Fruit fly (Drosophila melanogaster) whole organism, embryonic: ENCODE measurements around the gene Tlk.

ENCODE experiments used
- Antp ChIP-seq: fragments of 200-800 bp; sonication (Bioruptor generic); optimal IDR thresholded peaks from 3 replicates; lab custom pipeline; 2016; ENCODE audit warnings: missing biosample characterization, missing genetic modification characterization
- CG10147 ChIP-seq: fragments of 200-800 bp; sonication (Bioruptor generic); optimal IDR thresholded peaks from 2 replicates; lab custom pipeline; 2019; ENCODE audit warnings: missing biosample characterization, mild to moderate bottlenecking, missing genetic modification characterization, moderate library complexity
- CG10979 ChIP-seq: fragments of 200-800 bp; sonication (Bioruptor generic); optimal IDR thresholded peaks from 2 replicates; lab custom pipeline; 2018; ENCODE audit warnings: missing biosample characterization, mild to moderate bottlenecking, missing genetic modification characterization, moderate library complexity
- CG12744 ChIP-seq: fragments of 200-800 bp; sonication (Bioruptor generic); optimal IDR thresholded peaks from 2 replicates; lab custom pipeline; 2016; ENCODE audit warnings: missing biosample characterization, missing genetic modification characterization
- CG14710 ChIP-seq: fragments of 200-800 bp; sonication (Bioruptor generic); optimal IDR thresholded peaks from 3 replicates; lab custom pipeline; 2019; ENCODE audit warnings: missing biosample characterization, mild to moderate bottlenecking, missing genetic modification characterization, moderate library complexity
- CG16779 ChIP-seq: fragments of 200-800 bp; sonication (Bioruptor generic); IDR thresholded peaks from 2 replicates; pipeline ENCODE4 v1.3.6; 2022; ENCODE audit warnings: missing biosample characterization, missing genetic modification characterization
- CG18262 ChIP-seq: fragments of 200-800 bp; optimal IDR thresholded peaks from 3 replicates; lab custom pipeline; 2019; ENCODE audit warnings: missing biosample characterization, mild to moderate bottlenecking, missing genetic modification characterization, moderate library complexity
- CG18619 ChIP-seq: fragments of 200-800 bp; sonication (Bioruptor generic); optimal IDR thresholded peaks from 3 replicates; lab custom pipeline; 2017; ENCODE audit warnings: missing biosample characterization, mild to moderate bottlenecking, missing genetic modification characterization
- CG3163 ChIP-seq: fragments of 200-800 bp; sonication (Bioruptor generic); optimal IDR thresholded peaks from 3 replicates; lab custom pipeline; 2016; ENCODE audit warnings: missing biosample characterization, missing genetic modification characterization
- CG3995 ChIP-seq: fragments of 200-800 bp; sonication (Bioruptor generic); optimal IDR thresholded peaks from 3 replicates; lab custom pipeline; 2016; ENCODE audit warnings: missing biosample characterization, missing genetic modification characterization
- CG4854 ChIP-seq: fragments of 200-800 bp; sonication (Bioruptor generic); optimal IDR thresholded peaks from 2 replicates; lab custom pipeline; 2016; ENCODE audit warnings: missing biosample characterization, missing genetic modification characterization, inconsistent platforms
- CG6272 ChIP-seq: fragments of 200-800 bp; sonication (Bioruptor generic); IDR thresholded peaks from 2 replicates; pipeline ENCODE4 v1.3.6; 2022; ENCODE audit warnings: missing biosample characterization, missing genetic modification characterization
- CG7556 ChIP-seq: fragments of 200-800 bp; sonication (Bioruptor generic); optimal IDR thresholded peaks from 2 replicates; lab custom pipeline; 2017; ENCODE audit warnings: missing biosample characterization, mild to moderate bottlenecking, missing genetic modification characterization
- CG8089 ChIP-seq: fragments of 200-800 bp; sonication (Bioruptor generic); optimal IDR thresholded peaks from 3 replicates; lab custom pipeline; 2016; ENCODE audit warnings: missing biosample characterization, missing genetic modification characterization
- Camta ChIP-seq: fragments of 200-800 bp; sonication (Bioruptor generic); optimal IDR thresholded peaks from 2 replicates; lab custom pipeline; 2016; ENCODE audit warnings: missing biosample characterization, missing genetic modification characterization
- Dek ChIP-seq: fragments of 200-800 bp; sonication (Bioruptor generic); optimal IDR thresholded peaks from 3 replicates; lab custom pipeline; 2019; ENCODE audit warnings: missing biosample characterization, mild to moderate bottlenecking, missing genetic modification characterization, moderate library complexity
- Elba2 ChIP-seq: fragments of 200-800 bp; sonication (Bioruptor generic); optimal IDR thresholded peaks from 3 replicates; lab custom pipeline; 2016; ENCODE audit warnings: missing biosample characterization, missing genetic modification characterization
- Ets97D ChIP-seq: fragments of 200-800 bp; sonication (Bioruptor generic); optimal IDR thresholded peaks from 3 replicates; lab custom pipeline; 2016; ENCODE audit warnings: missing biosample characterization, missing genetic modification characterization
- H2.0 ChIP-seq: fragments of 200-800 bp; sonication (Bioruptor generic); IDR thresholded peaks from 2 replicates; pipeline ENCODE4 v1.3.6; 2022; ENCODE audit warnings: missing biosample characterization, missing genetic modification characterization
- Mes4 ChIP-seq: fragments of 200-800 bp; sonication (Bioruptor generic); optimal IDR thresholded peaks from 2 replicates; lab custom pipeline; 2016; ENCODE audit warnings: missing biosample characterization, missing genetic modification characterization
- Myb ChIP-seq: fragments of 200-800 bp; sonication (Bioruptor generic); optimal IDR thresholded peaks from 2 replicates; lab custom pipeline; 2016; ENCODE audit warnings: missing biosample characterization, missing genetic modification characterization
- NC2β ChIP-seq: fragments of 200-800 bp; sonication (Bioruptor generic); optimal IDR thresholded peaks from 2 replicates; lab custom pipeline; 2016; ENCODE audit warnings: missing biosample characterization, missing genetic modification characterization
- NFAT ChIP-seq: fragments of 200-800 bp; sonication (Bioruptor generic); IDR thresholded peaks from 2 replicates; pipeline ENCODE4 v1.3.6; 2022; ENCODE audit warnings: missing biosample characterization, missing genetic modification characterization
- PHDP ChIP-seq: fragments of 200-800 bp; sonication (Bioruptor generic); optimal IDR thresholded peaks from 3 replicates; lab custom pipeline; 2018; ENCODE audit warnings: missing biosample characterization, mild to moderate bottlenecking, missing genetic modification characterization, moderate library complexity
- Ptx1 ChIP-seq: fragments of 200-800 bp; sonication (Bioruptor generic); IDR thresholded peaks from 2 replicates; pipeline ENCODE4 v1.3.6; 2022; ENCODE audit warnings: missing biosample characterization, missing genetic modification characterization
- Scr ChIP-seq: fragments of 200-800 bp; sonication (Bioruptor generic); IDR thresholded peaks from 2 replicates; pipeline ENCODE4 v1.3.6; 2022; ENCODE audit warnings: missing biosample characterization, missing genetic modification characterization; ENCODE audit not compliant: partially characterized antibody
- Side ChIP-seq: fragments of 200-800 bp; sonication (Bioruptor generic); optimal IDR thresholded peaks from 2 replicates; lab custom pipeline; 2016; ENCODE audit warnings: missing biosample characterization, missing genetic modification characterization
- Six4 ChIP-seq: fragments of 200-800 bp; sonication (Bioruptor generic); optimal IDR thresholded peaks from 2 replicates; lab custom pipeline; 2016; ENCODE audit warnings: missing biosample characterization, missing genetic modification characterization
- Sox102F ChIP-seq: fragments of 200-800 bp; sonication (Bioruptor generic); optimal IDR thresholded peaks from 2 replicates; lab custom pipeline; 2018; ENCODE audit warnings: missing biosample characterization, mild to moderate bottlenecking, missing genetic modification characterization, moderate library complexity
- TFAM ChIP-seq: fragments of 200-800 bp; sonication (Bioruptor generic); optimal IDR thresholded peaks from 2 replicates; lab custom pipeline; 2017; ENCODE audit warnings: missing biosample characterization, missing genetic modification characterization, inconsistent platforms
- Xbp1 ChIP-seq: fragments of 200-800 bp; sonication (Bioruptor generic); optimal IDR thresholded peaks from 3 replicates; lab custom pipeline; 2016; ENCODE audit warnings: missing biosample characterization, mild to moderate bottlenecking, missing genetic modification characterization
- al ChIP-seq: fragments of 200-800 bp; sonication (Bioruptor generic); IDR thresholded peaks from 2 replicates; pipeline ENCODE4 v1.3.6; 2022; ENCODE audit warnings: missing biosample characterization, missing genetic modification characterization
- ash1 ChIP-seq: fragments of 200-800 bp; sonication (Bioruptor generic); optimal IDR thresholded peaks from 2 replicates; lab custom pipeline; 2018; ENCODE audit warnings: missing biosample characterization, mild to moderate bottlenecking, missing genetic modification characterization
- btn ChIP-seq: fragments of 200-800 bp; sonication (Bioruptor generic); optimal IDR thresholded peaks from 2 replicates; lab custom pipeline; 2016; ENCODE audit warnings: missing biosample characterization, missing genetic modification characterization
- cg ChIP-seq: fragments of 200-800 bp; sonication (Bioruptor generic); optimal IDR thresholded peaks from 3 replicates; lab custom pipeline; 2019; ENCODE audit warnings: missing biosample characterization, mild to moderate bottlenecking, missing genetic modification characterization, moderate library complexity
- chn ChIP-seq: fragments of 200-800 bp; sonication (Bioruptor generic); optimal IDR thresholded peaks from 2 replicates; lab custom pipeline; 2016; ENCODE audit warnings: missing biosample characterization, missing genetic modification characterization
- ci ChIP-seq: fragments of 200-800 bp; sonication (Bioruptor generic); IDR thresholded peaks from 3 replicates; pipeline ENCODE4 v1.3.6; 2022; ENCODE audit warnings: missing biosample characterization, missing genetic modification characterization
- croc ChIP-seq: fragments of 200-800 bp; sonication (Bioruptor generic); conservative IDR thresholded peaks from 3 replicates; pipeline ENCODE4 v1.3.6; 2022; ENCODE audit warnings: missing biosample characterization, missing genetic modification characterization
- cwo ChIP-seq: fragments of 200-800 bp; sonication (Bioruptor generic); optimal IDR thresholded peaks from 3 replicates; lab custom pipeline; 2017; ENCODE audit warnings: missing biosample characterization, missing genetic modification characterization, mild to moderate bottlenecking, moderate library complexity, missing genetic modification reagents
- danr ChIP-seq: fragments of 200-800 bp; sonication (Bioruptor generic); IDR thresholded peaks from 2 replicates; pipeline ENCODE4 v1.3.6; 2022; ENCODE audit warnings: missing biosample characterization, missing genetic modification characterization
- dysf ChIP-seq: fragments of 200-800 bp; sonication (Bioruptor generic); IDR thresholded peaks from 3 replicates; pipeline ENCODE4 v1.3.6; 2022; ENCODE audit warnings: missing biosample characterization, missing genetic modification characterization
- grau ChIP-seq: fragments of 200-800 bp; optimal IDR thresholded peaks from 3 replicates; lab custom pipeline; 2019; ENCODE audit warnings: missing biosample characterization, mild to moderate bottlenecking, missing genetic modification characterization, moderate library complexity
- gt ChIP-seq: fragments of 200-800 bp; sonication (Bioruptor generic); IDR thresholded peaks from 2 replicates; pipeline ENCODE4 v1.3.6; 2022; ENCODE audit warnings: missing biosample characterization, missing genetic modification characterization
- mam ChIP-seq: fragments of 200-800 bp; sonication (Bioruptor generic); optimal IDR thresholded peaks from 3 replicates; lab custom pipeline; 2016; ENCODE audit warnings: missing biosample characterization, missing genetic modification characterization
- nerfin-2 ChIP-seq: fragments of 200-800 bp; sonication (Bioruptor generic); IDR thresholded peaks from 2 replicates; pipeline ENCODE4 v1.3.6; 2022; ENCODE audit warnings: missing biosample characterization, missing genetic modification characterization; ENCODE audit not compliant: partially characterized antibody
- pho ChIP-seq: fragments of 200-800 bp; sonication (Bioruptor generic); optimal IDR thresholded peaks from 2 replicates; lab custom pipeline; 2016; ENCODE audit warnings: missing biosample characterization, missing genetic modification characterization
- pnt ChIP-seq: fragments of 200-800 bp; sonication (Bioruptor generic); optimal IDR thresholded peaks from 3 replicates; lab custom pipeline; 2016; ENCODE audit warnings: missing biosample characterization, missing genetic modification characterization
- ro ChIP-seq: fragments of 200-800 bp; sonication (Bioruptor generic); IDR thresholded peaks from 2 replicates; pipeline ENCODE4 v1.3.6; 2022; ENCODE audit warnings: missing biosample characterization, missing genetic modification characterization
- zfh2 ChIP-seq: fragments of 200-800 bp; sonication (Bioruptor generic); optimal IDR thresholded peaks from 2 replicates; lab custom pipeline; 2016; ENCODE audit warnings: missing biosample characterization, missing genetic modification characterization

The Tlk gene

dm6 chrX:3691623-3692553 is 27.9 kb upstream of the Tlk start (continued):
- TF ChIP-seq Xbp1 (GFP tag; lab: Kevin White, UChicago) (peak; percentile 79), CG12744 (GFP tag; lab: Kevin White, UChicago) (no peak), Antp (GFP tag; lab: Kevin White, UChicago) (peak; percentile 80), Elba2 (no peak), Camta (GFP tag; lab: Kevin White, UChicago) (peak; percentile 68), dysf (GFP tag; lab: Robert Waterston, UW) (peak; percentile 79), mam (peak; percentile 79), grau (peak; percentile 98), cg (GFP tag; lab: Kevin White, UChicago) (peak; percentile 78), cwo (peak; percentile 66), gt (GFP tag; lab: Robert Waterston, UW) (peak; percentile 51; the same call in 1 of the 2 replicates), NC2β (GFP tag; lab: Kevin White, UChicago) (peak; percentile 76), CG3163 (GFP tag; lab: Kevin White, UChicago) (peak; percentile 84), PHDP (tag; lab: Kevin White, UChicago) (peak; percentile 66), al (GFP tag; lab: Robert Waterston, UW) (no peak), CG7556 (GFP tag; lab: Kevin White, UChicago) (peak; percentile 80), CG10147 (GFP tag; lab: Kevin White, UChicago) (peak; percentile 38), Side (GFP tag; lab: Kevin White, UChicago) (peak; percentile 83), btn (peak; percentile 51), Mes4 (GFP tag; lab: Kevin White, UChicago) (peak; percentile 78), pnt (peak; percentile 76), NFAT (GFP tag; lab: Robert Waterston, UW) (peak; percentile 34; the same call in 1 of the 2 replicates), pho (GFP tag; lab: Kevin White, UChicago) (peak; percentile 63), CG14710 (tag; lab: Kevin White, UChicago) (peak; percentile 73), CG18262 (tag; lab: Kevin White, UChicago) (peak; percentile 83), chn (GFP tag; lab: Kevin White, UChicago) (peak; percentile 73), zfh2 (GFP tag; lab: Kevin White, UChicago) (peak; percentile 44), Myb (GFP tag; lab: Kevin White, UChicago) (peak; percentile 44), TFAM (GFP tag; lab: Kevin White, UChicago) (no peak), Dek (peak; percentile 64), CG4854 (peak; percentile 62), CG10979 (tag; lab: Kevin White, UChicago) (peak; percentile 79), CG8089 (peak; percentile 61), ci (peak; percentile 88), nerfin-2 (GFP tag; lab: Robert Waterston, UW) (no peak), Ptx1 (GFP tag; lab: Robert Waterston, UW) (peak; percentile 81), CG3995 (no peak), Sox102F (peak; percentile 84), ash1 (GFP tag; lab: Kevin White, UChicago) (no peak), Ets97D (GFP tag; lab: Kevin White, UChicago) (peak; percentile 25), danr (GFP tag; lab: Robert Waterston, UW) (peak; percentile 21; the same call in 1 of the 2 replicates), croc (GFP tag; lab: Robert Waterston, UW) (peak; percentile 66), H2.0 (peak; percentile 77), Six4 (GFP tag; lab: Kevin White, UChicago) (peak; percentile 37), Scr (GFP tag; lab: Robert Waterston, UW) (no peak), CG6272 (GFP tag; lab: Robert Waterston, UW) (peak; percentile 42), CG16779 (GFP tag; lab: Robert Waterston, UW) (no peak), ro (no peak), CG18619 (GFP tag; lab: Kevin White, UChicago) (peak; percentile 53)
